Worm (Caenorhabditis elegans): ENCODE results near the gene metl-2.

- TF ChIP-seq daf-12 (tag; optimal IDR thresholded peaks at IDR 0.05) (no peak), elt-3 (tag; optimal IDR thresholded peaks at IDR 0.05) (no peak)
These were observed 38.9 kb downstream of the metl-2 start for ce11 chrII:15008481-15009057.
